Worm (Caenorhabditis elegans): ENCODE measurements around the gene swp-1.

Gene swp-1

ce11 chrIII:5743084-5743483 is 37.8 kb upstream of the swp-1 start, which contains the start of gene B0244.15:
Gene B0244.15 (plus strand): TSS chrIII:5743384.
- TF ChIP-seq nhr-11 (tag; optimal IDR thresholded peaks at IDR 0.05) = no peak
- no peak for TF ChIP-seq ceh-19 (GFP tag; optimal IDR thresholded peaks at IDR 0.05)

DNA sequence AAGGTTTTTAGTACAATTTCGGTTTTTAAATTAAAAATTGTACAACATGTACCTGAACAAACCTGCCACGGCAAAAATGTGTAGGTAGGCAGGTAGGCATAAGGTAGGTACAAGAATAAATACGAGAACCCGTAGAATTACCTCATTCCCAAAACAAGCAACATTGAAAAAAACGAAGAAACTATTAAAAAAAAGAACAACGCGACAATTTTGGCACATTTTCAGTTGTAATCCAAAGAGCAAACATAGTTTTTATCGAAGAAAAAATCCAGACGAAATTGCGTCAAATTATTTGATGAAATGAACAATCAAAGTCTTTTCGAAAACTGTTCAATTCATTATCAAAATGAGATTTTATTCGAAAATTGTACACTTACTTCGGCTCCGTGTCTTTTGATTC is 35.3 kb upstream of the swp-1 start, which contains the start of gene B0244.16:
TSS of gene B0244.16 (plus strand) at position 301 of the 400 bp plus-strand sequence.
- TF ChIP-seq ceh-31 (tag; optimal IDR thresholded peaks at IDR 0.05) = no peak
- no peak for TF ChIP-seq pqm-1 (tag; optimal IDR thresholded peaks at IDR 0.05)
- no peak for TF ChIP-seq K09A11.1 (tag; optimal IDR thresholded peaks at IDR 0.05; ENCODE audit: insufficient read depth)
- no peak for TF ChIP-seq unc-86 (tag; optimal IDR thresholded peaks at IDR 0.05)
- no peak for TF ChIP-seq ztf-16 (tag; optimal IDR thresholded peaks at IDR 0.05)
- TF ChIP-seq unc-3 (GFP tag; conservative IDR thresholded peaks at IDR 0.05) = no peak
- TF ChIP-seq unc-3 (tag; optimal IDR thresholded peaks at IDR 0.05) = no peak
- no peak for TF ChIP-seq lin-11 (tag; optimal IDR thresholded peaks at IDR 0.05)
- no peak for TF ChIP-seq zip-5 (tag; optimal IDR thresholded peaks at IDR 0.05)
- no peak for TF ChIP-seq nfya-1 (tag; optimal IDR thresholded peaks at IDR 0.05)
- TF ChIP-seq hlh-30 (tag; optimal IDR thresholded peaks at IDR 0.05; ENCODE audit: insufficient read depth) = no peak
- no peak for TF ChIP-seq hlh-8 (tag; optimal IDR thresholded peaks at IDR 0.05)
- no peak for TF ChIP-seq madf-2 (tag; optimal IDR thresholded peaks at IDR 0.05)
- TF ChIP-seq elt-2 (tag; optimal IDR thresholded peaks at IDR 0.05) = no peak
- TF ChIP-seq ama-1 (optimal IDR thresholded peaks at IDR 0.05) = no peak
- no peak for TF ChIP-seq ceh-18 (tag; optimal IDR thresholded peaks at IDR 0.05)
- TF ChIP-seq pha-2 (tag; optimal IDR thresholded peaks at IDR 0.05) = no peak
- TF ChIP-seq ceh-24 (tag; optimal IDR thresholded peaks at IDR 0.05) = no peak

DNA sequence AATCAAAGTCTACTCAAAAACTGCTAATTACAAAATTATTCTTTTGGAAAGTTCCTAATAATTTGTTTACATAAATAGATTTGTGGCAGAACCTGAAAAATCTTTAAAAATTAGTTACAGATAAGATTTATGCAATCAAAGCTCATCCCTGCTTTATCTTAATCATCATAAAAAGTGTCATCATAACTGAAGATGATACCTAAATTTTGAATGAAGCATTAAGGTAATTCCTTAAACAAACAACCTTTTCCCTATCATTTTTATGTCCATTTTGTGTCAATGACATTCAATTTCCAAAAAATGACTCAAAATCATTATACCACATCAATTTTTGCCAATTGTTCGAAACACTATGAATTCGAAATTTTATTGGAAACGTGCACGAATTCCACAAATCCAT is 32.4 kb upstream of the swp-1 start, which contains the start of gene B0244.6:
TSS of gene B0244.6 (plus strand) at position 301 of the 400 bp plus-strand sequence.
- TF ChIP-seq fkh-6 (tag; optimal IDR thresholded peaks at IDR 0.05) (no peak), pha-4 (tag; optimal IDR thresholded peaks at IDR 0.05) (no peak), unc-42 (tag; optimal IDR thresholded peaks at IDR 0.05) (no peak), fkh-10 (GFP tag; optimal IDR thresholded peaks at IDR 0.05) (no peak), pros-1 (tag; optimal IDR thresholded peaks at IDR 0.05) (no peak), ama-1 (optimal IDR thresholded peaks at IDR 0.05) (no peak), ahr-1 (tag; optimal IDR thresholded peaks at IDR 0.05) (no peak), elt-2 (tag; optimal IDR thresholded peaks at IDR 0.05) (no peak), K02D7.2 (tag; optimal IDR thresholded peaks at IDR 0.05) (no peak), unc-86 (tag; optimal IDR thresholded peaks at IDR 0.05) (no peak)

ce11 chrIII:5734905-5735304 is 29.6 kb upstream of the swp-1 start, which contains the start of gene B0244.10:
Gene B0244.10 (plus strand): TSS chrIII:5735158.
- TF ChIP-seq pqm-1 (tag; optimal IDR thresholded peaks at IDR 0.05) = no peak
- no peak for TF ChIP-seq dve-1 (tag; optimal IDR thresholded peaks at IDR 0.05)
- TF ChIP-seq elt-2 (tag; optimal IDR thresholded peaks at IDR 0.05) = peak; percentile 73

- TF ChIP-seq fkh-6 (tag; optimal IDR thresholded peaks at IDR 0.05) = no peak
- TF ChIP-seq pqm-1 (tag; optimal IDR thresholded peaks at IDR 0.05) = no peak
- no peak for TF ChIP-seq sox-4 (tag; optimal IDR thresholded peaks at IDR 0.05)
- TF ChIP-seq sox-2 (GFP tag; IDR thresholded peaks at IDR 0.05) = no peak
- TF ChIP-seq ceh-48 (tag; optimal IDR thresholded peaks at IDR 0.05) = no peak
- no peak for TF ChIP-seq ceh-14 (tag; optimal IDR thresholded peaks at IDR 0.05)
- TF ChIP-seq unc-3 (GFP tag; conservative IDR thresholded peaks at IDR 0.05) = no peak
- TF ChIP-seq unc-3 (tag; optimal IDR thresholded peaks at IDR 0.05) = no peak
- TF ChIP-seq hlh-8 (tag; optimal IDR thresholded peaks at IDR 0.05) = no peak
- no peak for TF ChIP-seq ets-4 (tag; optimal IDR thresholded peaks at IDR 0.05)
- TF ChIP-seq F13H6.1 (tag; optimal IDR thresholded peaks at IDR 0.05) = no peak
Measured at ce11 chrIII:5734328-5734727, 29.0 kb upstream of the swp-1 start.

Data from whole organism, late embryonic.